Worm (Caenorhabditis elegans): ENCODE results near the gene str-187.

DNA sequence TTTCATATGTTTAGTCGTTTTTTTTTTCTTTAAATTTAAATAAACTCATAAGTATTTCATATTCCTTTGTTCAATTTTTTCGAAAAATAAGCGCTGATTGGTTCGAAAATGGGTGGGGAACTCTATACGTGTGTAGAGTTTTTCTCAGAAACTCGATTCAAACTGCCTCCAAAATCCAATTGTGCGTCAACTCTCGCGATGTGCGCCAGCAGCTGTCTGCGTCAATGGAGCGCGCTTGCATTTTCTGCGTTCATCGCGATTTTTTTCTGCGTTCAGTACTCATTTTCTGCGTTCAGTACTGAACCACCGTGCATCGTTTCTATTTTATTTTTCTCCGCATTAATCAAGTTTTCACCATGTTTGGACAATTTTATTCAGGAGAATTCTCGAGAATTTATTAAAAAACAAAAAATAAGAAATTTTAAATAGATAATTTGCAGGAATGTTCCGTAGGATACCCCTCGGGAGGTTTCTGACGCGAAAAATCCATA is 15.6 kb upstream of the str-187 start, which contains the start of gene eelo-2:
- no peak for TF ChIP-seq dao-5 (tag; optimal IDR thresholded peaks at IDR 0.05)
- TF ChIP-seq W03F9.2 (tag; optimal IDR thresholded peaks at IDR 0.05) = peak; percentile 98
